Fruit fly (Drosophila melanogaster): ENCODE results near the gene GstD3.

Gene GstD3

DNA sequence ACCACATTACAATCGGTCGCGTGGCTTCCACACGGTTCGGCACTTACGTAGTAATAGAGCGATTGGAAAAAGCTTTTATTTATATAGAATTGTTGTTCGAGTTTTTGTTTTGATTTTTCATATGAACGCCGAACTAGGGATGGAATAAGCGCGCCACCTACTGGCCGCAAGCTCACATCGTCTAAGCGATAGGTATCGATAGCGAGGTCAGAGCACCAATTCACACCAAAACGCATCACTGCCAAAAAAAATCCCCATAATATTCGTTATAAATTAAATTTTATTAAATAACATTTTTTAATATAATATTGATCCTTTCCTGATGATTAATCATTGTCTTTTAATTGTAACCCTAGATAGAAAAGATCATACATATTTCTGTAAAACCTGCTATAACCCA lies 22.4 kb upstream of the GstD3 start, which contains the start of gene CG10038 (continued):
- TF ChIP-seq bigmax (GFP tag; optimal IDR thresholded peaks at IDR 0.05) (no peak), Doc2 (GFP tag; IDR thresholded peaks at IDR 0.05) (no peak), Hmr (GFP tag; optimal IDR thresholded peaks at IDR 0.05) (peak; percentile 54), CG10274 (GFP tag; optimal IDR thresholded peaks at IDR 0.05) (no peak), CG3847 (GFP tag; IDR thresholded peaks at IDR 0.05) (peak; percentile 55), zen2 (GFP tag; IDR thresholded peaks at IDR 0.05; ENCODE audit: partially characterized antibody) (peak; percentile 79; the same call in 2 of the 3 replicates), sug (tag; optimal IDR thresholded peaks at IDR 0.05) (no peak), gsb-n (tag; optimal IDR thresholded peaks at IDR 0.05) (no peak), CG13424 (tag; optimal IDR thresholded peaks at IDR 0.05) (peak; percentile 41), CG14710 (tag; optimal IDR thresholded peaks at IDR 0.05) (peak; percentile 52), CG6813 (GFP tag; optimal IDR thresholded peaks at IDR 0.05) (no peak), odd (GFP tag; optimal IDR thresholded peaks at IDR 0.05) (no peak), sob (GFP tag; IDR thresholded peaks at IDR 0.05) (peak; percentile 56; the same call in 1 of the 2 replicates), caup (GFP tag; optimal IDR thresholded peaks at IDR 0.05; ENCODE audit: severe bottlenecking) (peak; percentile 34), Bdp1 (GFP tag; optimal IDR thresholded peaks at IDR 0.05) (no peak), CG17802 (tag; optimal IDR thresholded peaks at IDR 0.05) (no peak), Deaf1 (tag; optimal IDR thresholded peaks at IDR 0.05) (no peak), CG12659 (GFP tag; optimal IDR thresholded peaks at IDR 0.05) (peak; percentile 62), CG5180 (GFP tag; optimal IDR thresholded peaks at IDR 0.05) (no peak), CG1832 (GFP tag; optimal IDR thresholded peaks at IDR 0.05) (no peak), chn (GFP tag; optimal IDR thresholded peaks at IDR 0.05) (peak; percentile 36), CG18262 (tag; optimal IDR thresholded peaks at IDR 0.05) (peak; percentile 27), bcd (GFP tag; optimal IDR thresholded peaks at IDR 0.05) (peak; percentile 41), Hsf (GFP tag; optimal IDR thresholded peaks at IDR 0.05) (peak; percentile 44), CkIIα-i1 (GFP tag; IDR thresholded peaks at IDR 0.05) (no peak), CG9817 (tag; optimal IDR thresholded peaks at IDR 0.05) (peak; percentile 30), ap (GFP tag; IDR thresholded peaks at IDR 0.05) (no peak), Max (GFP tag; optimal IDR thresholded peaks at IDR 0.05) (peak; percentile 18), ftz-f1 (GFP tag; optimal IDR thresholded peaks at IDR 0.05) (peak; percentile 86), schlank (tag; optimal IDR thresholded peaks at IDR 0.05) (no peak), CG1647 (GFP tag; optimal IDR thresholded peaks at IDR 0.05) (peak; percentile 52), sd (tag; optimal IDR thresholded peaks at IDR 0.05) (no peak), zfh2 (GFP tag; optimal IDR thresholded peaks at IDR 0.05) (peak; percentile 37), bowl (GFP tag; IDR thresholded peaks at IDR 0.05) (no peak), gro (GFP tag; optimal IDR thresholded peaks at IDR 0.05) (no peak), CG7745 (tag; optimal IDR thresholded peaks at IDR 0.05) (no peak), CG9876 (GFP tag; optimal IDR thresholded peaks at IDR 0.05) (peak; percentile 14), CG17186 (GFP tag; optimal IDR thresholded peaks at IDR 0.05) (peak; percentile 35), zen (tag; optimal IDR thresholded peaks at IDR 0.05) (no peak), CG8281 (tag; optimal IDR thresholded peaks at IDR 0.05) (no peak), nerfin-1 (tag; optimal IDR thresholded peaks at IDR 0.05) (no peak), CG12104 (GFP tag; optimal IDR thresholded peaks at IDR 0.05) (no peak), Doc3 (GFP tag; IDR thresholded peaks at IDR 0.05; ENCODE audit: partially characterized antibody) (peak; percentile 91), Dip3 (GFP tag; optimal IDR thresholded peaks at IDR 0.05) (peak; percentile 6), CG12769 (tag; optimal IDR thresholded peaks at IDR 0.05) (no peak), CG3407 (GFP tag; optimal IDR thresholded peaks at IDR 0.05) (no peak), ac (GFP tag; optimal IDR thresholded peaks at IDR 0.05) (no peak), luna (GFP tag; optimal IDR thresholded peaks at IDR 0.05) (no peak), Rx (GFP tag; IDR thresholded peaks at IDR 0.05) (no peak), CG1233 (GFP tag; optimal IDR thresholded peaks at IDR 0.05) (no peak), tx (GFP tag; optimal IDR thresholded peaks at IDR 0.05) (no peak)
